Worm (Caenorhabditis elegans): ENCODE data around the gene hpo-25.

DNA sequence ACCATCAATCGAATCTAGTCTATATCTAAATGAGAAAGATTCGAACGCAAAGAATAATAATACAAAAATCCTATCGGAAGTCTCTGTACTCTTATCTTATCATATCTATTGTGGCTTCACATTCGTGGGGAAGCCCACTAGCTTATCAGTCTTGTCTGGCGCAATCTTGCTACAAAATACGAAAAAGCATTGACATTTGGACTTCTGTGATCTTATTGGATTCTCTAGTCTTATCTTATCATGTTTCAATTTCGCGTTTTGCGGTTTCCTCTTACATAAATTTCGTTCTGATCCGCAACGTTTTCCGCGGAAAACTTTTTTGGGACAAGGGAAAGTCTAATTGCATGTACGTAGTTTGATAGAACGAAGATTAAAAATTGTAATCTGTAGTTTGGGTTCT lies 30.8 kb downstream of the hpo-25 start:
- no peak for TF ChIP-seq ztf-29 (GFP tag; IDR thresholded peaks at IDR 0.05)
- TF ChIP-seq ref-1 (GFP tag; conservative IDR thresholded peaks at IDR 0.05): no peak
- no peak for TF ChIP-seq flt-1 (GFP tag; IDR thresholded peaks at IDR 0.05)
- no peak for TF ChIP-seq klf-2 (GFP tag; conservative IDR thresholded peaks at IDR 0.05)
- no peak for TF ChIP-seq ztf-23 (GFP tag; IDR thresholded peaks at IDR 0.05)
- TF ChIP-seq tab-1 (GFP tag; IDR thresholded peaks at IDR 0.05): no peak
- TF ChIP-seq med-1 (GFP tag; optimal IDR thresholded peaks at IDR 0.05; ENCODE audit: insufficient read depth): no peak

Measured in whole organism, midembryonic.